Fruit fly (Drosophila melanogaster) whole organism, embryonic: ENCODE results near the gene MICAL-like.

Experiments used
- B-H2 ChIP-seq: fragments of 200-800 bp; sonication (Bioruptor generic); optimal IDR thresholded peaks from 2 replicates; lab custom pipeline; 2018; ENCODE audit warnings: missing biosample characterization, mild to moderate bottlenecking, missing genetic modification characterization
- Bgb ChIP-seq: fragments of 200-800 bp; sonication (Bioruptor generic); IDR thresholded peaks from 2 replicates; pipeline ENCODE4 v1.3.6; 2022; ENCODE audit warnings: missing biosample characterization, missing genetic modification characterization; ENCODE audit not compliant: partially characterized antibody
- CG10462 ChIP-seq: fragments of 200-800 bp; sonication (Bioruptor generic); optimal IDR thresholded peaks from 2 replicates; lab custom pipeline; 2016; ENCODE audit warnings: missing biosample characterization, missing genetic modification characterization
- CG12219 ChIP-seq: fragments of 200-800 bp; sonication (Bioruptor generic); optimal IDR thresholded peaks from 3 replicates; lab custom pipeline; 2018; ENCODE audit warnings: missing biosample characterization, mild to moderate bottlenecking, missing genetic modification characterization
- CG12299 ChIP-seq: fragments of 200-800 bp; sonication (Bioruptor generic); optimal IDR thresholded peaks from 2 replicates; lab custom pipeline; 2018; ENCODE audit warnings: missing biosample characterization, mild to moderate bottlenecking, missing genetic modification characterization
- CG1233 ChIP-seq: fragments of 200-800 bp; sonication (Bioruptor generic); optimal IDR thresholded peaks from 4 replicates; lab custom pipeline; 2018; ENCODE audit warnings: missing biosample characterization, mild to moderate bottlenecking, missing genetic modification characterization
- CG1602 ChIP-seq: fragments of 200-800 bp; sonication (Bioruptor generic); optimal IDR thresholded peaks from 3 replicates; lab custom pipeline; 2016; ENCODE audit warnings: missing biosample characterization, missing genetic modification characterization
- CG16813 ChIP-seq: fragments of 200-800 bp; sonication (Bioruptor generic); IDR thresholded peaks from 3 replicates; pipeline ENCODE4 v1.3.6; 2022; ENCODE audit warnings: missing biosample characterization, missing genetic modification characterization; ENCODE audit not compliant: partially characterized antibody
- CG17359 ChIP-seq: fragments of 200-800 bp; sonication (Bioruptor generic); optimal IDR thresholded peaks from 3 replicates; lab custom pipeline; 2018; ENCODE audit warnings: missing biosample characterization, mild to moderate bottlenecking, missing genetic modification characterization, moderate library complexity
- CG17829 ChIP-seq: fragments of 200-800 bp; optimal IDR thresholded peaks from 2 replicates; lab custom pipeline; 2019; ENCODE audit warnings: missing biosample characterization, mild to moderate bottlenecking, missing genetic modification characterization, moderate library complexity
- CG18011 ChIP-seq: fragments of 200-800 bp; sonication (Bioruptor generic); optimal IDR thresholded peaks from 2 replicates; lab custom pipeline; 2017; ENCODE audit warnings: missing biosample characterization, missing genetic modification characterization, mild to moderate bottlenecking, moderate library complexity, missing genotype
- CG2202 ChIP-seq: fragments of 200-800 bp; sonication (Bioruptor generic); optimal IDR thresholded peaks from 2 replicates; lab custom pipeline; 2018; ENCODE audit warnings: missing biosample characterization, mild to moderate bottlenecking, missing genetic modification characterization
- CG2678 ChIP-seq: fragments of 200-800 bp; sonication (Bioruptor generic); optimal IDR thresholded peaks from 3 replicates; lab custom pipeline; 2019; ENCODE audit warnings: missing biosample characterization, mild to moderate bottlenecking, missing genetic modification characterization, moderate library complexity
- CG30403 ChIP-seq: fragments of 200-800 bp; sonication (Bioruptor generic); optimal IDR thresholded peaks from 3 replicates; lab custom pipeline; 2016; ENCODE audit warnings: missing biosample characterization, missing genetic modification characterization
- CG3065 ChIP-seq: fragments of 200-800 bp; sonication (Bioruptor generic); optimal IDR thresholded peaks from 2 replicates; lab custom pipeline; 2016; ENCODE audit warnings: missing biosample characterization, missing genetic modification characterization
- CG42726 ChIP-seq: fragments of 200-800 bp; sonication (Bioruptor generic); IDR thresholded peaks from 2 replicates; pipeline ENCODE4 v1.3.6; 2022; ENCODE audit warnings: missing biosample characterization, missing genetic modification characterization; ENCODE audit not compliant: partially characterized antibody
- CG4707 ChIP-seq: fragments of 200-800 bp; sonication (Bioruptor generic); optimal IDR thresholded peaks from 2 replicates; lab custom pipeline; 2018; ENCODE audit warnings: missing biosample characterization, mild to moderate bottlenecking, missing genetic modification characterization, moderate library complexity
- CG6654 ChIP-seq: fragments of 200-800 bp; sonication (Bioruptor generic); optimal IDR thresholded peaks from 2 replicates; lab custom pipeline; 2017; ENCODE audit warnings: missing biosample characterization, mild to moderate bottlenecking, missing genetic modification characterization
- CG6854 ChIP-seq: fragments of 200-800 bp; sonication (Bioruptor generic); optimal IDR thresholded peaks from 3 replicates; lab custom pipeline; 2017; ENCODE audit warnings: missing biosample characterization, mild to moderate bottlenecking, missing genetic modification characterization
- CG7357 ChIP-seq: fragments of 200-800 bp; sonication (Bioruptor generic); IDR thresholded peaks from 3 replicates; pipeline ENCODE4 v1.3.6; 2022; ENCODE audit warnings: missing biosample characterization, missing genetic modification characterization
- CG8290 ChIP-seq, 3 experiments: fragments of 200-800 bp; sonication (Bioruptor generic); optimal IDR thresholded peaks; 2 replicates each; lab custom pipeline; 2016 to 2019; ENCODE audit warnings: missing biosample characterization in 3 of 3, missing genetic modification characterization in 3 of 3, mild to moderate bottlenecking in 2 of 3, moderate library complexity in 1 of 3
- CG9609 ChIP-seq: fragments of 200-800 bp; sonication (Bioruptor generic); optimal IDR thresholded peaks from 3 replicates; lab custom pipeline; 2016; ENCODE audit warnings: missing biosample characterization, missing genetic modification characterization
- Drgx ChIP-seq: fragments of 200-800 bp; sonication (Bioruptor generic); IDR thresholded peaks from 2 replicates; pipeline ENCODE4 v1.3.6; 2022; ENCODE audit warnings: missing biosample characterization, missing genetic modification characterization
- Fer3 ChIP-seq: fragments of 200-800 bp; sonication (Bioruptor generic); optimal IDR thresholded peaks from 2 replicates; lab custom pipeline; 2018; ENCODE audit warnings: missing biosample characterization, mild to moderate bottlenecking, missing genetic modification characterization, moderate library complexity
- Med ChIP-seq: fragments of 200-800 bp; sonication (Bioruptor generic); peaks from one replicate; lab custom pipeline; 2016; ENCODE audit warnings: missing biosample characterization, missing genetic modification characterization, mild to moderate bottlenecking, inconsistent platforms, moderate library complexity
- Neu2 ChIP-seq: fragments of 200-800 bp; sonication (Bioruptor generic); optimal IDR thresholded peaks from 3 replicates; lab custom pipeline; 2016; ENCODE audit warnings: missing biosample characterization, missing genetic modification characterization, borderline replicate concordance
- Nf-YB ChIP-seq: fragments of 200-800 bp; sonication (Bioruptor generic); optimal IDR thresholded peaks from 3 replicates; lab custom pipeline; 2019; ENCODE audit warnings: missing biosample characterization, mild to moderate bottlenecking, missing genetic modification characterization, moderate library complexity
- Optix ChIP-seq: fragments of 200-800 bp; sonication (Bioruptor generic); IDR thresholded peaks from 3 replicates; pipeline ENCODE4 v1.3.6; 2022; ENCODE audit warnings: missing biosample characterization, missing genetic modification characterization
- Rfx ChIP-seq: fragments of 200-800 bp; sonication (Bioruptor generic); IDR thresholded peaks from 2 replicates; pipeline ENCODE4 v1.3.6; 2022; ENCODE audit warnings: missing biosample characterization, missing genetic modification characterization
- Side ChIP-seq: fragments of 200-800 bp; sonication (Bioruptor generic); optimal IDR thresholded peaks from 2 replicates; lab custom pipeline; 2016; ENCODE audit warnings: missing biosample characterization, missing genetic modification characterization
- Sox100B ChIP-seq: fragments of 200-800 bp; sonication (Bioruptor generic); optimal IDR thresholded peaks from 3 replicates; lab custom pipeline; 2018; ENCODE audit warnings: missing biosample characterization, mild to moderate bottlenecking, missing genetic modification characterization
- Spps ChIP-seq: fragments of 200-800 bp; sonication (Bioruptor generic); optimal IDR thresholded peaks from 2 replicates; lab custom pipeline; 2018; ENCODE audit warnings: missing biosample characterization, mild to moderate bottlenecking, missing genetic modification characterization
- Sry-δ ChIP-seq: fragments of 200-800 bp; sonication (Bioruptor generic); optimal IDR thresholded peaks from 2 replicates; lab custom pipeline; 2016; ENCODE audit warnings: missing biosample characterization, missing genetic modification characterization
- Xbp1 ChIP-seq: fragments of 200-800 bp; sonication (Bioruptor generic); optimal IDR thresholded peaks from 3 replicates; lab custom pipeline; 2016; ENCODE audit warnings: missing biosample characterization, mild to moderate bottlenecking, missing genetic modification characterization
- Xrp1 ChIP-seq: fragments of 200-800 bp; sonication (Bioruptor generic); IDR thresholded peaks from 2 replicates; pipeline ENCODE4 v1.3.6; 2022; ENCODE audit warnings: missing biosample characterization, missing genetic modification characterization
- YL-1 ChIP-seq: fragments of 200-800 bp; sonication (Bioruptor generic); optimal IDR thresholded peaks from 3 replicates; lab custom pipeline; 2017; ENCODE audit warnings: missing biosample characterization, mild to moderate bottlenecking, missing genetic modification characterization
- abd-A ChIP-seq: fragments of 200-800 bp; sonication (Bioruptor generic); optimal IDR thresholded peaks from 3 replicates; lab custom pipeline; 2019; ENCODE audit warnings: missing biosample characterization, mild to moderate bottlenecking, missing genetic modification characterization, moderate library complexity
- crol ChIP-seq: fragments of 200-800 bp; sonication (Bioruptor generic); IDR thresholded peaks from 2 replicates; pipeline ENCODE4 v1.3.6; 2022; ENCODE audit warnings: missing biosample characterization, missing genetic modification characterization
- eyg ChIP-seq: fragments of 200-800 bp; sonication (Bioruptor generic); optimal IDR thresholded peaks from 3 replicates; lab custom pipeline; 2016; ENCODE audit warnings: missing biosample characterization, missing genetic modification characterization
- grn ChIP-seq: fragments of 200-800 bp; sonication (Bioruptor generic); optimal IDR thresholded peaks from 3 replicates; lab custom pipeline; 2017; ENCODE audit warnings: missing biosample characterization, missing genetic modification characterization
- lmd ChIP-seq: fragments of 200-800 bp; sonication (Bioruptor generic); IDR thresholded peaks from 2 replicates; pipeline ENCODE4 v1.3.6; 2022; ENCODE audit warnings: missing biosample characterization, missing genetic modification characterization
- oc ChIP-seq: fragments of 200-800 bp; sonication (Bioruptor generic); optimal IDR thresholded peaks from 2 replicates; lab custom pipeline; 2018; ENCODE audit warnings: missing biosample characterization, mild to moderate bottlenecking, missing genetic modification characterization, moderate library complexity
- onecut ChIP-seq: fragments of 200-800 bp; sonication (Bioruptor generic); IDR thresholded peaks from 2 replicates; pipeline ENCODE4 v1.3.6; 2022; ENCODE audit warnings: missing biosample characterization, missing genetic modification characterization
- p53 ChIP-seq: fragments of 200-800 bp; sonication (Bioruptor generic); optimal IDR thresholded peaks from 2 replicates; lab custom pipeline; 2016; ENCODE audit warnings: missing biosample characterization, missing genetic modification characterization
- pb ChIP-seq: fragments of 200-800 bp; sonication (Bioruptor generic); optimal IDR thresholded peaks from 3 replicates; lab custom pipeline; 2016; ENCODE audit warnings: missing biosample characterization, missing genetic modification characterization
- phol ChIP-seq: fragments of 200-800 bp; sonication (Bioruptor generic); optimal IDR thresholded peaks from 3 replicates; lab custom pipeline; 2018; ENCODE audit warnings: missing biosample characterization, mild to moderate bottlenecking, missing genetic modification characterization, moderate library complexity
- seq ChIP-seq: fragments of 200-800 bp; sonication (Bioruptor generic); IDR thresholded peaks from 2 replicates; pipeline ENCODE4 v1.3.6; 2022; ENCODE audit warnings: missing biosample characterization, missing genetic modification characterization
- sqz ChIP-seq: fragments of 200-800 bp; sonication (Bioruptor generic); optimal IDR thresholded peaks from 3 replicates; lab custom pipeline; 2018; ENCODE audit warnings: missing biosample characterization, mild to moderate bottlenecking, missing genetic modification characterization
- twi ChIP-seq: fragments of 200-800 bp; optimal IDR thresholded peaks from 2 replicates; lab custom pipeline; 2019; ENCODE audit warnings: missing biosample characterization, mild to moderate bottlenecking, missing genetic modification characterization, moderate library complexity
- zfh2 ChIP-seq: fragments of 200-800 bp; sonication (Bioruptor generic); optimal IDR thresholded peaks from 2 replicates; lab custom pipeline; 2016; ENCODE audit warnings: missing biosample characterization, missing genetic modification characterization

MICAL-like gene

DNA sequence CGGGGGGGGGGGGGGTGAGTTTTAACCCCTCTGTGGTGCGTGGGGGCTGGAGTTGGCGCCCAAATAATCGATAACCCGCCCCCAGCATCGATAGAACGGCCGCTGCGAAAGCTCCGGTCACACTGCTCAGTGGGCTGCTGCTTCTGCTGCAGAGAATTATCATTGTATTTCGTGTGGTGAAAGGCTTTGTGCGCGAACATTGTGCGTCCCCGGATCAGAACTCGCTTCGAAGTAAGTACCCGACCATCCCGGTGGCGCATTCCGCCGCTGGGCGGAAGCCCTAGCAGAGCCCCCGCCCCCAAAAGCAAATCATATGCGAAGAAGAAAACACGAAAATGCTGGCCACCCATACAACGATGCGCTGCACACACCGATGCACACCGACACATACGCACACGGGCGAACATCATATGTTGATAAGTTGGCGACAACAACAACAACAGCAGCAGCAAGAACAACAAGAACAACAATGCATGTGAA, 29.2 kb upstream of the MICAL-like start, which contains the start of gene Syx13 (continued):
- TF ChIP-seq CG4707 (GFP tag; lab: Kevin White, UChicago) (no peak), Sox100B (GFP tag; lab: Kevin White, UChicago) (no peak), CG6854 (GFP tag; lab: Kevin White, UChicago) (no peak), eyg (GFP tag; lab: Kevin White, UChicago) (no peak), CG17829 (tag; lab: Kevin White, UChicago) (peak; percentile 19), oc (peak; percentile 26), Drgx (GFP tag; lab: Robert Waterston, UW) (no peak), Med (GFP tag; lab: Kevin White, UChicago) (peak; percentile 79), zfh2 (GFP tag; lab: Kevin White, UChicago) (no peak), CG12219 (GFP tag; lab: Kevin White, UChicago) (no peak), abd-A (tag; lab: Kevin White, UChicago) (no peak), Neu2 (GFP tag; lab: Kevin White, UChicago) (no peak), Bgb (GFP tag; lab: Robert Waterston, UW) (peak; percentile 85), CG16813 (GFP tag; lab: Robert Waterston, UW) (peak; percentile 72), CG6654 (no peak), B-H2 (GFP tag; lab: Kevin White, UChicago) (peak; percentile 13), sqz (GFP tag; lab: Kevin White, UChicago) (no peak), phol (peak; percentile 34), seq (GFP tag; lab: Robert Waterston, UW) (0 out of 2 replicates have a peak, but pooled peaks have one; percentile 43), Spps (tag; lab: Kevin White, UChicago) (peak; percentile 5), CG1233 (GFP tag; lab: Kevin White, UChicago) (no peak), Sry-δ (GFP tag; lab: Kevin White, UChicago) (peak; percentile 61), CG17359 (no peak), Xbp1 (GFP tag; lab: Kevin White, UChicago) (no peak), CG7357 (peak; percentile 27; the same call in 1 of the 3 replicates), CG42726 (GFP tag; lab: Robert Waterston, UW) (peak; percentile 77), YL-1 (GFP tag; lab: Kevin White, UChicago) (peak; percentile 95), Side (no peak), Fer3 (no peak), CG1602 (GFP tag; lab: Kevin White, UChicago) (no peak), pb (no peak), CG12299 (tag; lab: Kevin White, UChicago) (peak; percentile 10), CG3065 (GFP tag; lab: Kevin White, UChicago) (no peak), CG2678 (peak; percentile 45), CG30403 (GFP tag; lab: Kevin White, UChicago) (no peak), CG9609 (GFP tag; lab: Kevin White, UChicago) (no peak), CG18011 (GFP tag; lab: Kevin White, UChicago) (no peak), grn (GFP tag; lab: Kevin White, UChicago) (no peak), crol (GFP tag; lab: Robert Waterston, UW) (peak; percentile 92), lmd (GFP tag; lab: Robert Waterston, UW) (no peak), p53 (GFP tag; lab: Kevin White, UChicago) (no peak), CG8290 (GFP tag; optimal IDR thresholded peaks at IDR 0.05; lab: Kevin White, UChicago) (no peak), CG8290 (tag; optimal IDR thresholded peaks at IDR 0.05; lab: Kevin White, UChicago) (peak in 1 of 2 experiments; percentile 48), Rfx (0 out of 2 replicates have a peak, but pooled peaks have one; percentile 50), Xrp1 (GFP tag; lab: Robert Waterston, UW) (no peak), CG2202 (tag; lab: Kevin White, UChicago) (no peak), twi (tag; lab: Kevin White, UChicago) (peak; percentile 60), Nf-YB (no peak), CG10462 (GFP tag; lab: Kevin White, UChicago) (no peak), Optix (GFP tag; lab: Robert Waterston, UW) (no peak), onecut (peak; percentile 62)
